Fruit fly (Drosophila melanogaster): Measurements from ENCODE around the gene CG33270.

- TF ChIP-seq Gug (GFP tag; IDR thresholded peaks at IDR 0.05) = no peak
- no peak for TF ChIP-seq CG7786 (GFP tag; optimal IDR thresholded peaks at IDR 0.05)
These were observed 47.1 kb downstream of the CG33270 start for dm6 chr3L:11531300-11531699.

All from whole organism, embryonic.